Worm (Caenorhabditis elegans) whole organism, mixed stage, embryonic: ENCODE results near the gene csn-1.

ENCODE experiments used
- M03D4.4 ChIP-seq: sonication (generic microtip); optimal IDR thresholded peaks from 2 replicates; lab custom pipeline; 2017; ENCODE audit warnings: mild to moderate bottlenecking, missing genetic modification characterization, missing compliant biosample characterization
- bed-3 ChIP-seq: fragments of 200-800 bp; sonication (Bioruptor generic); optimal IDR thresholded peaks from 3 replicates; lab custom pipeline; 2018; ENCODE audit warnings: mild to moderate bottlenecking, missing genetic modification characterization, moderate library complexity, missing compliant biosample characterization
- blmp-1 ChIP-seq: fragments of 150-350 bp; optimal IDR thresholded peaks from 2 replicates; lab custom pipeline; 2014; ENCODE audit warnings: missing biosample characterization, missing genetic modification characterization
- ceh-39 ChIP-seq: fragments of 150-350 bp; optimal IDR thresholded peaks from 2 replicates; lab custom pipeline; 2014; ENCODE audit warnings: missing biosample characterization, missing genetic modification characterization
- ceh-43 ChIP-seq: fragments of 200-800 bp; sonication (Bioruptor generic); optimal IDR thresholded peaks from 2 replicates; lab custom pipeline; 2018; ENCODE audit warnings: mild to moderate bottlenecking, missing genetic modification characterization, moderate library complexity, missing compliant biosample characterization
- ces-1 ChIP-seq: fragments of 150-350 bp; optimal IDR thresholded peaks from 2 replicates; lab custom pipeline; 2014; ENCODE audit warnings: missing biosample characterization, missing genetic modification reagents, missing genetic modification characterization
- drap-1 ChIP-seq: fragments of 200-800 bp; sonication (Bioruptor generic); optimal IDR thresholded peaks from 3 replicates; lab custom pipeline; 2018; ENCODE audit warnings: mild to moderate bottlenecking, missing genetic modification characterization, missing compliant biosample characterization
- elt-1 ChIP-seq: sonication (generic microtip); optimal IDR thresholded peaks from 2 replicates; lab custom pipeline; 2017; ENCODE audit warnings: missing genetic modification characterization, mild to moderate bottlenecking, missing compliant biosample characterization, antibody characterized with exemption, moderate library complexity, borderline replicate concordance; ENCODE audit not compliant: insufficient read depth
- elt-3 ChIP-seq: fragments of 150-350 bp; optimal IDR thresholded peaks from 2 replicates; lab custom pipeline; 2014; ENCODE audit warnings: missing biosample characterization, missing genetic modification characterization
- flh-1 ChIP-seq: fragments of 200-800 bp; sonication (Bioruptor generic); optimal IDR thresholded peaks from 2 replicates; lab custom pipeline; 2018; ENCODE audit warnings: mild to moderate bottlenecking, missing genetic modification characterization, moderate library complexity, missing compliant biosample characterization
- ham-2 ChIP-seq: fragments of 200-800 bp; sonication (Bioruptor generic); optimal IDR thresholded peaks from 2 replicates; lab custom pipeline; 2018; ENCODE audit warnings: mild to moderate bottlenecking, missing genetic modification characterization, missing compliant biosample characterization
- hlh-1 ChIP-seq: fragments of 150-350 bp; optimal IDR thresholded peaks from 2 replicates; lab custom pipeline; 2014; ENCODE audit warnings: missing biosample characterization, missing genetic modification reagents, missing genetic modification characterization
- lin-13 ChIP-seq: fragments of 150-350 bp; optimal IDR thresholded peaks from 2 replicates; lab custom pipeline; 2014; ENCODE audit warnings: missing biosample characterization, missing genetic modification characterization
- lin-32 ChIP-seq: fragments of 200-800 bp; sonication (Bioruptor generic); optimal IDR thresholded peaks from 2 replicates; lab custom pipeline; 2018; ENCODE audit warnings: mild to moderate bottlenecking, missing genetic modification characterization, missing compliant biosample characterization
- lsy-2 ChIP-seq: fragments of 150-350 bp; optimal IDR thresholded peaks from 2 replicates; lab custom pipeline; 2014; ENCODE audit warnings: missing biosample characterization, missing genetic modification characterization
- mab-5 ChIP-seq: fragments of 150-350 bp; optimal IDR thresholded peaks from 2 replicates; lab custom pipeline; 2014; ENCODE audit warnings: missing biosample characterization, missing genetic modification characterization
- mep-1 ChIP-seq: fragments of 150-350 bp; optimal IDR thresholded peaks from 2 replicates; lab custom pipeline; 2017; ENCODE audit warnings: missing biosample characterization, missing genetic modification reagents, missing genetic modification characterization, inconsistent platforms
- mls-2 ChIP-seq: sonication (generic microtip); optimal IDR thresholded peaks from 2 replicates; lab custom pipeline; 2016; ENCODE audit warnings: mild to moderate bottlenecking, missing genetic modification characterization, moderate library complexity, missing compliant biosample characterization
- nhr-12 ChIP-seq: fragments of 150-350 bp; optimal IDR thresholded peaks from 2 replicates; lab custom pipeline; 2014; ENCODE audit warnings: missing biosample characterization, missing genetic modification characterization
- nhr-2 ChIP-seq: fragments of 150-350 bp; optimal IDR thresholded peaks from 2 replicates; lab custom pipeline; 2014; ENCODE audit warnings: missing biosample characterization, missing genetic modification characterization
- nhr-237 ChIP-seq: fragments of 150-350 bp; optimal IDR thresholded peaks from 2 replicates; lab custom pipeline; 2014; ENCODE audit warnings: missing biosample characterization, missing genetic modification characterization
- nhr-28 ChIP-seq: fragments of 150-350 bp; optimal IDR thresholded peaks from 2 replicates; lab custom pipeline; 2014; ENCODE audit warnings: missing biosample characterization, missing genetic modification characterization
- nhr-76 ChIP-seq: sonication (generic microtip); optimal IDR thresholded peaks from 2 replicates; lab custom pipeline; 2017; ENCODE audit warnings: missing biosample characterization, missing genetic modification characterization
- sem-2 ChIP-seq: fragments of 200-800 bp; sonication (Bioruptor generic); optimal IDR thresholded peaks from 2 replicates; lab custom pipeline; 2018; ENCODE audit warnings: mild to moderate bottlenecking, missing genetic modification characterization, missing compliant biosample characterization
- snpc-4 ChIP-seq: fragments of 150-350 bp; optimal IDR thresholded peaks from 2 replicates; lab custom pipeline; 2014; ENCODE audit warnings: missing biosample characterization, missing genetic modification characterization
- sptf-1 ChIP-seq: sonication (generic microtip); optimal IDR thresholded peaks from 2 replicates; lab custom pipeline; 2017; ENCODE audit warnings: mild to moderate bottlenecking, missing genetic modification characterization, moderate library complexity, missing compliant biosample characterization
- unc-62 ChIP-seq: fragments of 150-350 bp; optimal IDR thresholded peaks from 2 replicates; lab custom pipeline; 2014; ENCODE audit warnings: missing biosample characterization, missing genetic modification reagents, missing genetic modification characterization
- zip-8 ChIP-seq: fragments of 150-350 bp; optimal IDR thresholded peaks from 2 replicates; lab custom pipeline; 2014; ENCODE audit warnings: missing biosample characterization, missing genetic modification characterization

The csn-1 gene

ce11 chrV:17844106-17844505 is 26.3 kb downstream of the csn-1 start, which contains the start of gene srh-286:
TSS of gene srh-286 (minus strand) at chrV:17844206.
- TF ChIP-seq nhr-237 (tag; lab: Kevin White, UChicago) (no peak), flh-1 (GFP tag; lab: Kevin White, UChicago) (no peak), lin-13 (no peak), nhr-76 (tag; lab: Kevin White, UChicago) (no peak), mab-5 (tag; lab: Kevin White, UChicago) (no peak), hlh-1 (tag; lab: Kevin White, UChicago) (no peak), elt-3 (tag; lab: Kevin White, UChicago) (no peak), ceh-39 (tag; lab: Kevin White, UChicago) (no peak)

ce11 chrV:17831350-17831749 is 39.1 kb downstream of the csn-1 start, which contains the start of gene srh-303:
TSS of gene srh-303 (plus strand) at chrV:17831650.
- TF ChIP-seq sptf-1 (tag; lab: Kevin White, UChicago) (no peak), sem-2 (no peak), drap-1 (GFP tag; lab: Kevin White, UChicago) (no peak), lin-32 (GFP tag; lab: Kevin White, UChicago) (no peak), nhr-28 (tag; lab: Kevin White, UChicago) (no peak), mls-2 (tag; lab: Kevin White, UChicago) (no peak)

ce11 chrV:17828310-17828709 is 42.1 kb downstream of the csn-1 start, which contains the start of gene srh-304:
TSS of gene srh-304 (plus strand) at chrV:17828610.
- TF ChIP-seq elt-3 (tag; lab: Kevin White, UChicago) (no peak), ceh-43 (no peak), ham-2 (GFP tag; lab: Kevin White, UChicago) (no peak), blmp-1 (tag; lab: Kevin White, UChicago) (no peak), nhr-2 (tag; lab: Kevin White, UChicago) (no peak), bed-3 (GFP tag; lab: Kevin White, UChicago) (no peak), nhr-12 (tag; lab: Kevin White, UChicago) (no peak), nhr-76 (tag; lab: Kevin White, UChicago) (no peak), M03D4.4 (no peak), sptf-1 (tag; lab: Kevin White, UChicago) (no peak), nhr-28 (tag; lab: Kevin White, UChicago) (no peak), snpc-4 (no peak), zip-8 (no peak), lin-13 (no peak), ceh-39 (tag; lab: Kevin White, UChicago) (no peak), nhr-237 (tag; lab: Kevin White, UChicago) (no peak)

- no peak for TF ChIP-seq elt-1 (tag; lab: Kevin White, UChicago)
- no peak for TF ChIP-seq blmp-1 (tag; lab: Kevin White, UChicago)
- no peak for TF ChIP-seq mep-1 (tag; lab: Kevin White, UChicago)
- no peak for TF ChIP-seq ces-1 (GFP tag; lab: Kevin White, UChicago)
- no peak for TF ChIP-seq sptf-1 (tag; lab: Kevin White, UChicago)
- TF ChIP-seq drap-1 (GFP tag; lab: Kevin White, UChicago), result no peak
- no peak for TF ChIP-seq flh-1 (GFP tag; lab: Kevin White, UChicago)
- TF ChIP-seq lsy-2 (tag; lab: Kevin White, UChicago), result no peak
- TF ChIP-seq hlh-1 (tag; lab: Kevin White, UChicago), result no peak
- TF ChIP-seq unc-62 (GFP tag; lab: Kevin White, UChicago), result no peak
- TF ChIP-seq mab-5 (tag; lab: Kevin White, UChicago), result no peak
- no peak for TF ChIP-seq nhr-12 (tag; lab: Kevin White, UChicago)
Measured at ce11 chrV:17824610-17825009, 45.8 kb downstream of the csn-1 start, which contains the start of gene srh-301. TSS of gene srh-301 (plus strand) at chrV:17824910.

ce11 chrV:17821805-17822204 is 48.6 kb downstream of the csn-1 start, which contains the start of gene srh-300:
TSS of gene srh-300 (plus strand) at chrV:17822105.
- TF ChIP-seq elt-1 (tag; lab: Kevin White, UChicago), result no peak
- no peak for TF ChIP-seq hlh-1 (tag; lab: Kevin White, UChicago)
- TF ChIP-seq lin-13, result no peak
- no peak for TF ChIP-seq elt-3 (tag; lab: Kevin White, UChicago)

- TF ChIP-seq ceh-39 (tag; lab: Kevin White, UChicago), result no peak
Measured at ce11 chrV:17819704-17820103, 50.7 kb downstream of the csn-1 start.
